Worm (Caenorhabditis elegans): ENCODE results near the gene B0464.9.

Gene B0464.9

ce11 chrIII:9442846-9443245, 22.7 kb upstream of the B0464.9 start:
- TF ChIP-seq pag-3 (tag; optimal IDR thresholded peaks at IDR 0.05; ENCODE audit: borderline replicate concordance, insufficient read depth) (no peak), mep-1 (tag; optimal IDR thresholded peaks at IDR 0.05) (no peak), ama-1 (optimal IDR thresholded peaks at IDR 0.05) (peak; percentile 36)

- TF ChIP-seq nhr-237 (tag; optimal IDR thresholded peaks at IDR 0.05) (peak; percentile 41), sox-4 (tag; optimal IDR thresholded peaks at IDR 0.05) (no peak), nhr-90 (tag; optimal IDR thresholded peaks at IDR 0.05; ENCODE audit: poor library complexity) (peak; percentile 70), nhr-12 (tag; optimal IDR thresholded peaks at IDR 0.05) (no peak), nhr-47 (tag; optimal IDR thresholded peaks at IDR 0.05) (peak; percentile 88), ets-5 (GFP tag; IDR thresholded peaks at IDR 0.05) (no peak), Y116A8C.19 (tag; optimal IDR thresholded peaks at IDR 0.05; ENCODE audit: borderline replicate concordance) (no peak), fkh-4 (tag; optimal IDR thresholded peaks at IDR 0.05; ENCODE audit: borderline replicate concordance) (no peak), unc-130 (tag; optimal IDR thresholded peaks at IDR 0.05) (peak; percentile 68), pax-3 (tag; optimal IDR thresholded peaks at IDR 0.05) (no peak), nhr-76 (tag; optimal IDR thresholded peaks at IDR 0.05) (no peak), mef-2 (tag; optimal IDR thresholded peaks at IDR 0.05) (peak; percentile 30), ztf-11 (tag; optimal IDR thresholded peaks at IDR 0.05) (peak in 1 of 2 experiments; percentile 57), ama-1 (optimal IDR thresholded peaks at IDR 0.05) (no peak), unc-62 (GFP tag; optimal IDR thresholded peaks at IDR 0.05) (no peak), ceh-63 (GFP tag; optimal IDR thresholded peaks at IDR 0.05) (no peak), ceh-88 (GFP tag; IDR thresholded peaks at IDR 0.05) (peak; percentile 64; the same call in 1 of the 2 replicates), egl-27 (tag; optimal IDR thresholded peaks at IDR 0.05) (no peak), ces-1 (GFP tag; optimal IDR thresholded peaks at IDR 0.05) (no peak), nhr-28 (tag; optimal IDR thresholded peaks at IDR 0.05) (no peak), egl-13 (tag; optimal IDR thresholded peaks at IDR 0.05) (peak; percentile 67), efl-1 (optimal IDR thresholded peaks at IDR 0.05) (peak; percentile 94 to 96), efl-1 (GFP tag; optimal IDR thresholded peaks at IDR 0.05 in 1 of 2) (peak; percentile 94 to 99), C04F5.9 (tag; optimal IDR thresholded peaks at IDR 0.05) (peak; percentile 33), lin-35 (GFP tag; optimal IDR thresholded peaks at IDR 0.05) (peak; percentile 97), hlh-4 (tag; optimal IDR thresholded peaks at IDR 0.05) (no peak), C34B4.2 (tag; optimal IDR thresholded peaks at IDR 0.05) (no peak), nhr-71 (tag; optimal IDR thresholded peaks at IDR 0.05) (peak; percentile 91), unc-98 (GFP tag; IDR thresholded peaks at IDR 0.05) (no peak; the same call in 1 of the 2 replicates), aha-1 (tag; optimal IDR thresholded peaks at IDR 0.05) (peak; percentile 47), fkh-8 (tag; optimal IDR thresholded peaks at IDR 0.05) (peak; percentile 80), zip-4 (GFP tag; optimal IDR thresholded peaks at IDR 0.05) (peak; percentile 48), tlp-1 (tag; optimal IDR thresholded peaks at IDR 0.05) (no peak), tbx-2 (tag; optimal IDR thresholded peaks at IDR 0.05) (peak; percentile 88), pqm-1 (tag; optimal IDR thresholded peaks at IDR 0.05) (no peak), mep-1 (tag; optimal IDR thresholded peaks at IDR 0.05) (peak; percentile 89), xbp-1 (tag; optimal IDR thresholded peaks at IDR 0.05) (peak; percentile 79), pag-3 (tag; optimal IDR thresholded peaks at IDR 0.05; ENCODE audit: borderline replicate concordance, insufficient read depth) (no peak), unc-30 (tag; optimal IDR thresholded peaks at IDR 0.05) (no peak), nhr-20 (tag; optimal IDR thresholded peaks at IDR 0.05) (peak; percentile 82), swsn-7 (tag; optimal IDR thresholded peaks at IDR 0.05) (peak; percentile 88), dsc-1 (tag; optimal IDR thresholded peaks at IDR 0.05) (peak; percentile 57), lir-3 (tag; optimal IDR thresholded peaks at IDR 0.05; ENCODE audit: poor library complexity) (peak; percentile 50), irx-1 (tag; optimal IDR thresholded peaks at IDR 0.05) (peak; percentile 56), mdl-1 (tag; optimal IDR thresholded peaks at IDR 0.05) (peak in 1 of 2 experiments; percentile 65), nhr-85 (tag) (peak; percentile 85), nhr-77 (tag; optimal IDR thresholded peaks at IDR 0.05) (peak; percentile 75), elt-2 (tag; optimal IDR thresholded peaks at IDR 0.05) (peak; percentile 11), elt-3 (tag; optimal IDR thresholded peaks at IDR 0.05) (peak in 1 of 6 experiments; percentile 43), nhr-84 (tag; optimal IDR thresholded peaks at IDR 0.05) (no peak)
Observed at ce11 chrIII:9443417-9444027, 22.0 kb upstream of the B0464.9 start, which contains the start of gene pir-2. Gene pir-2 (minus strand): TSS chrIII:9443634.
